Worm (Caenorhabditis elegans): ENCODE measurements around the gene mec-12.

ce11 chrIII:3179855-3180254 is 40.8 kb upstream of the mec-12 start:
- TF ChIP-seq zag-1 (tag; optimal IDR thresholded peaks at IDR 0.05) = no peak
- TF ChIP-seq fos-1 (tag; optimal IDR thresholded peaks at IDR 0.05) = no peak
- TF ChIP-seq sox-4 (tag; optimal IDR thresholded peaks at IDR 0.05) = no peak
- no peak for TF ChIP-seq lin-13 (GFP tag; optimal IDR thresholded peaks at IDR 0.05)
- no peak for TF ChIP-seq nhr-12 (tag; optimal IDR thresholded peaks at IDR 0.05)
- no peak for TF ChIP-seq vab-15 (tag; optimal IDR thresholded peaks at IDR 0.05)
- TF ChIP-seq ztf-11 (tag; optimal IDR thresholded peaks at IDR 0.05) = no peak
- no peak for TF ChIP-seq elt-3 (tag; optimal IDR thresholded peaks at IDR 0.05)
- TF ChIP-seq C04F5.9 (tag; optimal IDR thresholded peaks at IDR 0.05) = no peak
- no peak for TF ChIP-seq C16A3.4 (tag; optimal IDR thresholded peaks at IDR 0.05)
- TF ChIP-seq nhr-90 (tag; optimal IDR thresholded peaks at IDR 0.05; ENCODE audit: poor library complexity) = no peak

Data from whole organism, L1 larva.